Fruit fly (Drosophila melanogaster) whole organism, prepupa: ENCODE data around the gene RhoL.
A peak's percentile ranks its signal among the peaks of the same experiment; 100 is the strongest.

Experiments used
- Blimp-1 ChIP-seq: fragments of 200-800 bp; sonication (Bioruptor generic); optimal IDR thresholded peaks from 3 replicates; lab custom pipeline; 2017; ENCODE audit warnings: missing biosample characterization, missing genetic modification characterization, mild to moderate bottlenecking, moderate library complexity, missing genetic modification reagents
- CG10631 ChIP-seq: fragments of 200-800 bp; sonication (Bioruptor generic); optimal IDR thresholded peaks from 2 replicates; lab custom pipeline; 2016; ENCODE audit warnings: missing biosample characterization, missing genetic modification characterization
- CG10669 ChIP-seq: fragments of 200-800 bp; sonication (Bioruptor generic); optimal IDR thresholded peaks from 3 replicates; lab custom pipeline; 2018; ENCODE audit warnings: missing biosample characterization, mild to moderate bottlenecking, missing genetic modification characterization, moderate library complexity
- CG15336 ChIP-seq: fragments of 200-800 bp; sonication (Bioruptor generic); IDR thresholded peaks from 2 replicates; pipeline ENCODE4 v1.3.6; 2022; ENCODE audit warnings: missing biosample characterization, missing genetic modification characterization
- CG1621 ChIP-seq: fragments of 200-800 bp; sonication (Bioruptor generic); optimal IDR thresholded peaks from 3 replicates; lab custom pipeline; 2018; ENCODE audit warnings: missing biosample characterization, mild to moderate bottlenecking, missing genetic modification characterization
- CG3032 ChIP-seq: fragments of 200-800 bp; optimal IDR thresholded peaks from 2 replicates; lab custom pipeline; 2019; ENCODE audit warnings: missing biosample characterization, mild to moderate bottlenecking, missing genetic modification characterization, moderate library complexity
- CG34406 ChIP-seq: fragments of 200-800 bp; sonication (Bioruptor generic); optimal IDR thresholded peaks from 3 replicates; lab custom pipeline; 2016; ENCODE audit warnings: missing biosample characterization, missing genetic modification characterization
- CG4318 ChIP-seq: fragments of 200-800 bp; sonication (Bioruptor generic); optimal IDR thresholded peaks from 3 replicates; lab custom pipeline; 2017; ENCODE audit warnings: missing biosample characterization, mild to moderate bottlenecking, missing genetic modification characterization
- CG6163 ChIP-seq: fragments of 200-800 bp; sonication (Bioruptor generic); IDR thresholded peaks from 3 replicates; pipeline ENCODE4 v1.3.6; 2022; ENCODE audit warnings: missing biosample characterization, missing genetic modification characterization
- CG6276 ChIP-seq: fragments of 200-800 bp; sonication (Bioruptor generic); optimal IDR thresholded peaks from 2 replicates; lab custom pipeline; 2017; ENCODE audit warnings: missing biosample characterization, mild to moderate bottlenecking, missing genetic modification characterization
- CG6808 ChIP-seq: fragments of 200-800 bp; sonication (Bioruptor generic); optimal IDR thresholded peaks from 3 replicates; lab custom pipeline; 2017; ENCODE audit warnings: missing biosample characterization, missing genetic modification characterization, mild to moderate bottlenecking, moderate library complexity, missing genetic modification reagents
- CG6854 ChIP-seq: fragments of 200-800 bp; sonication (Bioruptor generic); optimal IDR thresholded peaks from 2 replicates; lab custom pipeline; 2017; ENCODE audit warnings: missing biosample characterization, mild to moderate bottlenecking, missing genetic modification characterization
- CG7368 ChIP-seq: fragments of 200-800 bp; sonication (Bioruptor generic); optimal IDR thresholded peaks from 3 replicates; lab custom pipeline; 2016; ENCODE audit warnings: missing biosample characterization, missing genetic modification characterization
- CG8119 ChIP-seq: fragments of 200-800 bp; sonication (Bioruptor generic); IDR thresholded peaks from 3 replicates; pipeline ENCODE4 v1.3.6; 2022; ENCODE audit warnings: missing biosample characterization, missing genetic modification characterization
- CG8319 ChIP-seq: fragments of 200-800 bp; sonication (Bioruptor generic); optimal IDR thresholded peaks from 3 replicates; lab custom pipeline; 2016; ENCODE audit warnings: missing biosample characterization, missing genetic modification characterization
- CG9139 ChIP-seq: fragments of 200-800 bp; sonication (Bioruptor generic); optimal IDR thresholded peaks from 3 replicates; lab custom pipeline; 2017; ENCODE audit warnings: missing biosample characterization, mild to moderate bottlenecking, missing genetic modification characterization
- Eip75B ChIP-seq: fragments of 200-800 bp; sonication (Bioruptor generic); optimal IDR thresholded peaks from 3 replicates; lab custom pipeline; 2016; ENCODE audit warnings: missing biosample characterization, missing genetic modification characterization
- Eip78C ChIP-seq: fragments of 200-800 bp; sonication (Bioruptor generic); peaks from one replicate; lab custom pipeline; 2016; ENCODE audit warnings: missing biosample characterization, missing genetic modification characterization
- Eip93F ChIP-seq: fragments of 200-800 bp; sonication (Bioruptor generic); optimal IDR thresholded peaks from 2 replicates; lab custom pipeline; 2016; ENCODE audit warnings: missing biosample characterization, mild to moderate bottlenecking, missing genetic modification characterization
- Ets21C ChIP-seq: fragments of 200-800 bp; sonication (Bioruptor generic); optimal IDR thresholded peaks from 3 replicates; lab custom pipeline; 2016; ENCODE audit warnings: missing biosample characterization, missing genetic modification characterization
- Ets96B ChIP-seq: fragments of 200-800 bp; optimal IDR thresholded peaks from 2 replicates; lab custom pipeline; 2019; ENCODE audit warnings: missing biosample characterization, mild to moderate bottlenecking, missing genetic modification characterization, moderate library complexity
- Hr38 ChIP-seq: sonication (Bioruptor generic); optimal IDR thresholded peaks from 2 replicates; lab custom pipeline; 2016; ENCODE audit warnings: missing biosample characterization, missing genetic modification characterization
- Hr39 ChIP-seq: fragments of 200-800 bp; sonication (Bioruptor generic); optimal IDR thresholded peaks from 2 replicates; lab custom pipeline; 2016; ENCODE audit warnings: missing biosample characterization, missing genetic modification characterization
- Hr4 ChIP-seq: fragments of 200-800 bp; sonication (Bioruptor generic); optimal IDR thresholded peaks from 3 replicates; lab custom pipeline; 2016; ENCODE audit warnings: missing biosample characterization, missing genetic modification characterization
- Lpt ChIP-seq: fragments of 200-800 bp; sonication (Bioruptor generic); optimal IDR thresholded peaks from 3 replicates; lab custom pipeline; 2016; ENCODE audit warnings: missing biosample characterization, missing genetic modification characterization
- Met ChIP-seq: fragments of 200-800 bp; sonication (Bioruptor generic); optimal IDR thresholded peaks from 3 replicates; lab custom pipeline; 2016; ENCODE audit warnings: missing biosample characterization, missing genetic modification characterization
- OdsH ChIP-seq: fragments of 200-800 bp; sonication (Bioruptor generic); optimal IDR thresholded peaks from 3 replicates; lab custom pipeline; 2016; ENCODE audit warnings: missing biosample characterization, missing genetic modification characterization
- Sox14 ChIP-seq: fragments of 200-800 bp; sonication (Bioruptor generic); optimal IDR thresholded peaks from 3 replicates; lab custom pipeline; 2016; ENCODE audit warnings: missing biosample characterization, missing genetic modification characterization
- achi ChIP-seq: fragments of 200-800 bp; sonication (Bioruptor generic); optimal IDR thresholded peaks from 3 replicates; lab custom pipeline; 2016; ENCODE audit warnings: missing biosample characterization, missing genetic modification characterization
- acj6 ChIP-seq: fragments of 200-800 bp; sonication (Bioruptor generic); optimal IDR thresholded peaks from 3 replicates; lab custom pipeline; 2016; ENCODE audit warnings: missing biosample characterization, missing genetic modification characterization
- dsx ChIP-seq: fragments of 200-800 bp; optimal IDR thresholded peaks from 3 replicates; lab custom pipeline; 2019; ENCODE audit warnings: missing biosample characterization, mild to moderate bottlenecking, missing genetic modification characterization, moderate library complexity; ENCODE audit not compliant: poor library complexity, severe bottlenecking
- eg ChIP-seq: fragments of 200-800 bp; sonication (Bioruptor generic); IDR thresholded peaks from 3 replicates; pipeline ENCODE4 v1.3.6; 2022; ENCODE audit warnings: missing biosample characterization, missing genetic modification characterization
- esn ChIP-seq: fragments of 200-800 bp; sonication (Bioruptor generic); optimal IDR thresholded peaks from 2 replicates; lab custom pipeline; 2016; ENCODE audit warnings: missing biosample characterization, mild to moderate bottlenecking, missing genetic modification characterization, moderate library complexity
- fd59A ChIP-seq: fragments of 200-800 bp; sonication (Bioruptor generic); optimal IDR thresholded peaks from 2 replicates; lab custom pipeline; 2017; ENCODE audit warnings: missing biosample characterization, mild to moderate bottlenecking, missing genetic modification characterization, missing genetic modification reagents
- fd85E ChIP-seq: fragments of 200-800 bp; sonication (Bioruptor generic); optimal IDR thresholded peaks from 3 replicates; lab custom pipeline; 2016; ENCODE audit warnings: missing biosample characterization, missing genetic modification characterization
- fkh ChIP-seq: fragments of 200-800 bp; sonication (Bioruptor generic); optimal IDR thresholded peaks from 3 replicates; lab custom pipeline; 2017; ENCODE audit warnings: missing biosample characterization, mild to moderate bottlenecking, missing genetic modification characterization, moderate library complexity
- lz ChIP-seq: fragments of 200-800 bp; sonication (Bioruptor generic); optimal IDR thresholded peaks from 3 replicates; lab custom pipeline; 2016; ENCODE audit warnings: missing biosample characterization, missing genetic modification characterization
- net ChIP-seq: fragments of 200-800 bp; sonication (Bioruptor generic); optimal IDR thresholded peaks from 3 replicates; lab custom pipeline; 2016; ENCODE audit warnings: missing biosample characterization, missing genetic modification characterization
- pdm3 ChIP-seq: fragments of 200-800 bp; sonication (Bioruptor generic); optimal IDR thresholded peaks from 3 replicates; lab custom pipeline; 2016; ENCODE audit warnings: missing biosample characterization, missing genetic modification characterization
- ss ChIP-seq, 2 experiments: fragments of 200-800 bp; sonication (Bioruptor generic); optimal IDR thresholded peaks; 2 replicates in 1 of 2; 3 replicates in 1 of 2; lab custom pipeline; 2017 to 2018; ENCODE audit warnings: mild to moderate bottlenecking in 2 of 2, missing biosample characterization in 2 of 2, missing genetic modification characterization in 2 of 2, moderate library complexity in 1 of 2
- topi ChIP-seq: fragments of 200-800 bp; sonication (Bioruptor generic); optimal IDR thresholded peaks from 3 replicates; lab custom pipeline; 2016; ENCODE audit warnings: missing biosample characterization, missing genetic modification characterization
- vri ChIP-seq: fragments of 200-800 bp; sonication (Bioruptor generic); optimal IDR thresholded peaks from 3 replicates; lab custom pipeline; 2016; ENCODE audit warnings: missing biosample characterization, mild to moderate bottlenecking, missing genetic modification characterization

Gene RhoL

dm6 chr3R:9512193-9513051, 10.0 kb upstream of the RhoL start:
- peak; percentile 45 for TF ChIP-seq dsx (GFP tag; lab: Kevin White, UChicago)
- TF ChIP-seq ss (GFP tag; optimal IDR thresholded peaks at IDR 0.05; lab: Kevin White, UChicago), result peak in 1 of 2 experiments; percentile 1
- TF ChIP-seq Eip78C (GFP tag; lab: Kevin White, UChicago), result peak; percentile 74
- TF ChIP-seq CG1621 (tag; lab: Kevin White, UChicago), result peak; percentile 44
- TF ChIP-seq CG7368 (GFP tag; lab: Kevin White, UChicago), result no peak
- TF ChIP-seq Hr39 (GFP tag; lab: Kevin White, UChicago), result no peak

- no peak for TF ChIP-seq Eip75B (GFP tag; lab: Kevin White, UChicago)
- peak; percentile 2 for TF ChIP-seq esn (GFP tag; lab: Kevin White, UChicago)
- peak; percentile 21 for TF ChIP-seq Sox14 (GFP tag; lab: Kevin White, UChicago)
- TF ChIP-seq Eip78C (GFP tag; lab: Kevin White, UChicago), result peak; percentile 25
- no peak for TF ChIP-seq Ets21C (GFP tag; lab: Kevin White, UChicago)
- no peak for TF ChIP-seq CG3032 (tag; lab: Kevin White, UChicago)
- TF ChIP-seq CG1621 (tag; lab: Kevin White, UChicago), result peak; percentile 93
- no peak for TF ChIP-seq acj6 (GFP tag; lab: Kevin White, UChicago)
- TF ChIP-seq achi (GFP tag; lab: Kevin White, UChicago), result no peak
- TF ChIP-seq Lpt (GFP tag; lab: Kevin White, UChicago), result no peak
- TF ChIP-seq dsx (GFP tag; lab: Kevin White, UChicago), result peak; percentile 15
Measured at dm6 chr3R:9510070-9510518, 7.7 kb upstream of the RhoL start, which contains the start of gene rump. Gene rump (minus strand): TSS chr3R:9510324.

- no peak for TF ChIP-seq CG8319 (GFP tag; lab: Kevin White, UChicago)
- TF ChIP-seq CG3032 (tag; lab: Kevin White, UChicago), result no peak
- no peak for TF ChIP-seq Eip93F
- no peak for TF ChIP-seq eg (GFP tag; lab: Robert Waterston, UW)
- no peak for TF ChIP-seq CG4318 (GFP tag; lab: Kevin White, UChicago)
- TF ChIP-seq Hr39 (GFP tag; lab: Kevin White, UChicago), result no peak
- no peak for TF ChIP-seq CG8119 (GFP tag; lab: Robert Waterston, UW)
- peak; percentile 14 for TF ChIP-seq lz
- peak; percentile 10 for TF ChIP-seq Eip78C (GFP tag; lab: Kevin White, UChicago)
- no peak for TF ChIP-seq CG7368 (GFP tag; lab: Kevin White, UChicago)
- TF ChIP-seq fd85E (GFP tag; lab: Kevin White, UChicago), result no peak
- no peak for TF ChIP-seq Blimp-1 (GFP tag; lab: Kevin White, UChicago)
- no peak for TF ChIP-seq CG9139 (GFP tag; lab: Kevin White, UChicago)
- TF ChIP-seq topi (GFP tag; lab: Kevin White, UChicago), result peak; percentile 21
- peak; percentile 35 for TF ChIP-seq CG1621 (tag; lab: Kevin White, UChicago)
- TF ChIP-seq Hr38 (GFP tag; lab: Kevin White, UChicago), result no peak
- no peak for TF ChIP-seq CG15336 (GFP tag; lab: Robert Waterston, UW)
- TF ChIP-seq OdsH (GFP tag; lab: Kevin White, UChicago), result no peak
- no peak for TF ChIP-seq Ets96B (tag; lab: Kevin White, UChicago)
- TF ChIP-seq ss (GFP tag; optimal IDR thresholded peaks at IDR 0.05; lab: Kevin White, UChicago), result no peak
- TF ChIP-seq Met (GFP tag; lab: Kevin White, UChicago), result no peak
- TF ChIP-seq fd59A (GFP tag; lab: Kevin White, UChicago), result no peak
- no peak for TF ChIP-seq CG6808 (GFP tag; lab: Kevin White, UChicago)
- TF ChIP-seq CG6163 (GFP tag; lab: Robert Waterston, UW), result no peak
- TF ChIP-seq net (GFP tag; lab: Kevin White, UChicago), result no peak
- TF ChIP-seq CG34406, result no peak
- TF ChIP-seq vri (GFP tag; lab: Kevin White, UChicago), result no peak
- TF ChIP-seq fkh (GFP tag; lab: Kevin White, UChicago), result peak; percentile 76
- TF ChIP-seq pdm3 (GFP tag; lab: Kevin White, UChicago), result no peak
- TF ChIP-seq achi (GFP tag; lab: Kevin White, UChicago), result no peak
- TF ChIP-seq CG6854 (GFP tag; lab: Kevin White, UChicago), result no peak
- TF ChIP-seq CG10669 (GFP tag; lab: Kevin White, UChicago), result no peak
- TF ChIP-seq Lpt (GFP tag; lab: Kevin White, UChicago), result no peak
- TF ChIP-seq Sox14 (GFP tag; lab: Kevin White, UChicago), result peak; percentile 39
- TF ChIP-seq Hr4 (GFP tag; lab: Kevin White, UChicago), result no peak
- TF ChIP-seq dsx (GFP tag; lab: Kevin White, UChicago), result peak; percentile 11
- TF ChIP-seq acj6 (GFP tag; lab: Kevin White, UChicago), result no peak
- TF ChIP-seq CG10631 (GFP tag; lab: Kevin White, UChicago), result no peak
- no peak for TF ChIP-seq CG6276 (GFP tag; lab: Kevin White, UChicago)
- TF ChIP-seq Ets21C (GFP tag; lab: Kevin White, UChicago), result no peak
Measured at dm6 chr3R:9504355-9504754, 2.0 kb upstream of the RhoL start, which contains the start of gene CG8149. Gene CG8149 (plus strand): TSS chr3R:9504656.
